Fruit fly (Drosophila melanogaster) whole organism, embryonic: ENCODE results near the gene PRL-1.

ENCODE experiments used
- CG10209 ChIP-seq: fragments of 200-800 bp; sonication (Bioruptor generic); optimal IDR thresholded peaks from 3 replicates; lab custom pipeline; 2017; ENCODE audit warnings: missing biosample characterization, mild to moderate bottlenecking, missing genetic modification characterization, missing genetic modification reagents
- CG10543 ChIP-seq: fragments of 200-800 bp; sonication (Bioruptor generic); optimal IDR thresholded peaks from 3 replicates; lab custom pipeline; 2017; ENCODE audit warnings: missing biosample characterization, mild to moderate bottlenecking, missing genetic modification characterization, moderate library complexity
- CG11504 ChIP-seq: fragments of 200-800 bp; sonication (Bioruptor generic); optimal IDR thresholded peaks from 3 replicates; lab custom pipeline; 2019; ENCODE audit warnings: missing biosample characterization, mild to moderate bottlenecking, missing genetic modification characterization, moderate library complexity
- CG13894 ChIP-seq: fragments of 200-800 bp; sonication (Bioruptor generic); optimal IDR thresholded peaks from 3 replicates; lab custom pipeline; 2018; ENCODE audit warnings: missing biosample characterization, mild to moderate bottlenecking, missing genetic modification characterization, moderate library complexity
- CG15479 ChIP-seq: fragments of 200-800 bp; sonication (Bioruptor generic); optimal IDR thresholded peaks from 3 replicates; lab custom pipeline; 2019; ENCODE audit warnings: missing biosample characterization, mild to moderate bottlenecking, missing genetic modification characterization, moderate library complexity
- CG17385 ChIP-seq: fragments of 200-800 bp; sonication (Bioruptor generic); optimal IDR thresholded peaks from 3 replicates; lab custom pipeline; 2018; ENCODE audit warnings: missing biosample characterization, mild to moderate bottlenecking, missing genetic modification characterization
- CG18011 ChIP-seq: fragments of 200-800 bp; sonication (Bioruptor generic); optimal IDR thresholded peaks from 2 replicates; lab custom pipeline; 2017; ENCODE audit warnings: missing biosample characterization, missing genetic modification characterization, mild to moderate bottlenecking, moderate library complexity, missing genotype
- CG2120 ChIP-seq: fragments of 200-800 bp; sonication (Bioruptor generic); optimal IDR thresholded peaks from 3 replicates; lab custom pipeline; 2016; ENCODE audit warnings: missing biosample characterization, missing genetic modification characterization
- CG31388 ChIP-seq: fragments of 200-800 bp; sonication (Bioruptor generic); optimal IDR thresholded peaks from 2 replicates; lab custom pipeline; 2016; ENCODE audit warnings: missing biosample characterization, missing genetic modification characterization
- CG33557 ChIP-seq: fragments of 200-800 bp; sonication (Bioruptor generic); optimal IDR thresholded peaks from 2 replicates; lab custom pipeline; 2019; ENCODE audit warnings: missing biosample characterization, mild to moderate bottlenecking, missing genetic modification characterization, moderate library complexity
- CG3838 ChIP-seq: fragments of 200-800 bp; sonication (Bioruptor generic); optimal IDR thresholded peaks from 3 replicates; lab custom pipeline; 2016; ENCODE audit warnings: missing biosample characterization, missing genetic modification characterization
- CG4282 ChIP-seq: fragments of 200-800 bp; sonication (Bioruptor generic); optimal IDR thresholded peaks from 2 replicates; lab custom pipeline; 2016; ENCODE audit warnings: missing biosample characterization, missing genetic modification characterization
- CG5180 ChIP-seq: fragments of 200-800 bp; sonication (Bioruptor generic); optimal IDR thresholded peaks from 3 replicates; lab custom pipeline; 2017; ENCODE audit warnings: missing biosample characterization, missing genetic modification characterization, mild to moderate bottlenecking, moderate library complexity, missing genetic modification reagents
- CG8924 ChIP-seq: fragments of 200-800 bp; optimal IDR thresholded peaks from 3 replicates; lab custom pipeline; 2019; ENCODE audit warnings: missing biosample characterization, mild to moderate bottlenecking, missing genetic modification characterization, moderate library complexity
- CTCF ChIP-seq: fragments of 200-800 bp; sonication (Bioruptor generic); optimal IDR thresholded peaks from 2 replicates; lab custom pipeline; 2017; ENCODE audit warnings: missing biosample characterization, mild to moderate bottlenecking, missing genetic modification characterization, moderate library complexity
- Elba2 ChIP-seq: fragments of 200-800 bp; sonication (Bioruptor generic); optimal IDR thresholded peaks from 3 replicates; lab custom pipeline; 2016; ENCODE audit warnings: missing biosample characterization, missing genetic modification characterization
- Fer1 ChIP-seq: fragments of 200-800 bp; sonication (Bioruptor generic); optimal IDR thresholded peaks from 2 replicates; lab custom pipeline; 2017; ENCODE audit warnings: missing biosample characterization, mild to moderate bottlenecking, missing genetic modification characterization
- Hr78 ChIP-seq, 2 experiments: fragments of 200-800 bp in 1 of 2; fragments of >200 bp in 1 of 2; sonication (Bioruptor generic) in 1 of 2; optimal IDR thresholded peaks; 2 replicates each; lab custom pipeline; 2017 to 2019; ENCODE audit warnings: missing biosample characterization in 2 of 2, missing genetic modification characterization in 2 of 2, mild to moderate bottlenecking in 1 of 2, moderate library complexity in 1 of 2
- Lhr ChIP-seq: fragments of 200-800 bp; sonication (Bioruptor generic); optimal IDR thresholded peaks from 3 replicates; lab custom pipeline; 2017; ENCODE audit warnings: mild to moderate bottlenecking, missing biosample characterization, missing genetic modification reagents, missing genetic modification characterization
- Mad ChIP-seq: fragments of 200-800 bp; sonication (Bioruptor generic); optimal IDR thresholded peaks from 2 replicates; lab custom pipeline; 2016; ENCODE audit warnings: missing biosample characterization, missing genetic modification characterization
- Med ChIP-seq: fragments of 200-800 bp; sonication (Bioruptor generic); peaks from one replicate; lab custom pipeline; 2016; ENCODE audit warnings: missing biosample characterization, missing genetic modification characterization, mild to moderate bottlenecking, inconsistent platforms, moderate library complexity
- Neu2 ChIP-seq: fragments of 200-800 bp; sonication (Bioruptor generic); optimal IDR thresholded peaks from 3 replicates; lab custom pipeline; 2016; ENCODE audit warnings: missing biosample characterization, missing genetic modification characterization, borderline replicate concordance
- Side ChIP-seq: fragments of 200-800 bp; sonication (Bioruptor generic); optimal IDR thresholded peaks from 2 replicates; lab custom pipeline; 2016; ENCODE audit warnings: missing biosample characterization, missing genetic modification characterization
- Sry-β ChIP-seq: fragments of 200-800 bp; sonication (Bioruptor generic); optimal IDR thresholded peaks from 2 replicates; lab custom pipeline; 2018; ENCODE audit warnings: missing biosample characterization, mild to moderate bottlenecking, missing genetic modification characterization, moderate library complexity
- Trl ChIP-seq, 3 experiments: fragments of >200 bp in 2 of 3; fragments of 200-800 bp in 1 of 3; sonication (Bioruptor generic) in 1 of 3; optimal IDR thresholded peaks; 2 replicates in 1 of 3; 3 replicates in 2 of 3; lab custom pipeline; 2016 to 2017; ENCODE audit warnings: missing biosample characterization in 1 of 3, missing genetic modification characterization in 1 of 3
- bsh ChIP-seq, 2 experiments: fragments of 200-800 bp; sonication (Bioruptor generic); optimal IDR thresholded peaks; 2 replicates each; lab custom pipeline; 2017 to 2018; ENCODE audit warnings: mild to moderate bottlenecking in 2 of 2, missing biosample characterization in 2 of 2, missing genetic modification characterization in 2 of 2, moderate library complexity in 1 of 2
- cg ChIP-seq: fragments of 200-800 bp; sonication (Bioruptor generic); optimal IDR thresholded peaks from 3 replicates; lab custom pipeline; 2019; ENCODE audit warnings: missing biosample characterization, mild to moderate bottlenecking, missing genetic modification characterization, moderate library complexity
- crp ChIP-seq, 2 experiments: fragments of 200-800 bp; sonication (Bioruptor generic); optimal IDR thresholded peaks; 2 replicates in 1 of 2; 3 replicates in 1 of 2; lab custom pipeline; 2017; ENCODE audit warnings: missing biosample characterization in 2 of 2, missing genetic modification characterization in 2 of 2, mild to moderate bottlenecking in 1 of 2, moderate library complexity in 1 of 2
- dimm ChIP-seq: fragments of 200-800 bp; sonication (Bioruptor generic); IDR thresholded peaks from 2 replicates; pipeline ENCODE4 v1.3.6; 2022; ENCODE audit warnings: missing biosample characterization, missing genetic modification characterization
- eve ChIP-seq, 2 experiments: fragments of >200 bp; optimal IDR thresholded peaks; 2 replicates each; lab custom pipeline; 2017; ENCODE audit warnings: missing biosample characterization in 2 of 2, missing genetic modification characterization in 2 of 2
- ftz-f1 ChIP-seq: fragments of 200-800 bp; sonication (Bioruptor generic); optimal IDR thresholded peaks from 2 replicates; lab custom pipeline; 2016; ENCODE audit warnings: missing biosample characterization, missing genetic modification characterization
- grn ChIP-seq: fragments of 200-800 bp; sonication (Bioruptor generic); optimal IDR thresholded peaks from 3 replicates; lab custom pipeline; 2017; ENCODE audit warnings: missing biosample characterization, missing genetic modification characterization
- insv ChIP-seq, 2 experiments: fragments of 200-800 bp; sonication (Bioruptor generic); optimal IDR thresholded peaks; 3 replicates each; lab custom pipeline; 2016 to 2018; ENCODE audit warnings: missing biosample characterization in 2 of 2, missing genetic modification characterization in 2 of 2
- kni ChIP-seq: fragments of 200-800 bp; sonication (Bioruptor generic); optimal IDR thresholded peaks from 3 replicates; lab custom pipeline; 2017; ENCODE audit warnings: mild to moderate bottlenecking, missing biosample characterization, missing genetic modification reagents, missing genetic modification characterization
- lab ChIP-seq: fragments of 200-800 bp; sonication (Bioruptor generic); optimal IDR thresholded peaks from 3 replicates; lab custom pipeline; 2017; ENCODE audit warnings: missing biosample characterization, missing genetic modification characterization, mild to moderate bottlenecking, moderate library complexity, missing genetic modification reagents
- lbe ChIP-seq: fragments of 200-800 bp; sonication (Bioruptor generic); optimal IDR thresholded peaks from 2 replicates; lab custom pipeline; 2016; ENCODE audit warnings: missing biosample characterization, mild to moderate bottlenecking, missing genetic modification characterization
- lola ChIP-seq, 3 experiments: fragments of >200 bp in 2 of 3; fragments of 200-800 bp in 1 of 3; sonication (Bioruptor generic) in 1 of 3; optimal IDR thresholded peaks; 2 replicates each; lab custom pipeline; 2017 to 2019; ENCODE audit warnings: missing biosample characterization in 3 of 3, missing genetic modification characterization in 3 of 3, mild to moderate bottlenecking in 1 of 3, moderate library complexity in 1 of 3
- nau ChIP-seq: fragments of 200-800 bp; sonication (Bioruptor generic); optimal IDR thresholded peaks from 3 replicates; lab custom pipeline; 2017; ENCODE audit warnings: missing biosample characterization, mild to moderate bottlenecking, missing genetic modification characterization, missing genetic modification reagents
- nom ChIP-seq: fragments of 200-800 bp; sonication (Bioruptor generic); optimal IDR thresholded peaks from 2 replicates; lab custom pipeline; 2017; ENCODE audit warnings: missing biosample characterization, missing genetic modification characterization, mild to moderate bottlenecking, moderate library complexity, missing genetic modification reagents
- onecut ChIP-seq: fragments of 200-800 bp; sonication (Bioruptor generic); IDR thresholded peaks from 2 replicates; pipeline ENCODE4 v1.3.6; 2022; ENCODE audit warnings: missing biosample characterization, missing genetic modification characterization
- sc ChIP-seq, 3 experiments: fragments of >200 bp in 2 of 3; fragments of 200-800 bp in 1 of 3; sonication (Bioruptor generic) in 1 of 3; optimal IDR thresholded peaks; 2 replicates in 2 of 3; 3 replicates in 1 of 3; lab custom pipeline; 2017; ENCODE audit warnings: mild to moderate bottlenecking in 1 of 3, missing biosample characterization in 1 of 3, missing genetic modification characterization in 1 of 3, missing genetic modification reagents in 1 of 3
- sd ChIP-seq: fragments of 200-800 bp; sonication (Bioruptor generic); optimal IDR thresholded peaks from 3 replicates; lab custom pipeline; 2018; ENCODE audit warnings: missing biosample characterization, mild to moderate bottlenecking, missing genetic modification characterization, moderate library complexity
- sens ChIP-seq: fragments of 200-800 bp; sonication (Bioruptor generic); peaks from one replicate; lab custom pipeline; 2016; ENCODE audit warnings: missing biosample characterization, missing genetic modification characterization
- sqz ChIP-seq: fragments of 200-800 bp; sonication (Bioruptor generic); optimal IDR thresholded peaks from 3 replicates; lab custom pipeline; 2018; ENCODE audit warnings: missing biosample characterization, mild to moderate bottlenecking, missing genetic modification characterization
- tap ChIP-seq: fragments of 200-800 bp; optimal IDR thresholded peaks from 3 replicates; lab custom pipeline; 2019; ENCODE audit warnings: missing biosample characterization, mild to moderate bottlenecking, missing genetic modification characterization, moderate library complexity
- twi ChIP-seq: fragments of 200-800 bp; optimal IDR thresholded peaks from 2 replicates; lab custom pipeline; 2019; ENCODE audit warnings: missing biosample characterization, mild to moderate bottlenecking, missing genetic modification characterization, moderate library complexity
- yki ChIP-seq: fragments of >200 bp; optimal IDR thresholded peaks from 3 replicates; lab custom pipeline; 2018

The PRL-1 gene

DNA sequence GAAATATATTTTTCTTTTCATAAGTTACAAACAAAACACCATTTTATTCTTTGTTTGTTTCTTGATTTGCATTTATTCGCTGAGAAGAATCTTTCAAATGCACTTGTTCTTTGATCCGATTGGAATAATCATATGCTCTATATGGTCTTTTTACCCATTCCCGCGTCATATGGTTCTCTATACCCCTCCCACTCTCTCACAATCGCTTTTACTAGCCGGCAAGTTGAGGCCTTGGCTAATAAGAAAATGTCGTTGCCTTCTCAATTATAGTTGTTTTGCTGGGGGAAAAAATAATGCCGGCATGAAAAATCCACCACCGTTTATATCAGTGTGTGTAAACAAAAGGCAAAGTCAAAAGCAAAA is 11.4 kb upstream of the PRL-1 start:
- no peak for TF ChIP-seq lab (GFP tag; lab: Kevin White, UChicago)
- TF ChIP-seq CG2120 (GFP tag; lab: Kevin White, UChicago), result peak; percentile 9
- no peak for TF ChIP-seq Elba2 (GFP tag; lab: Kevin White, UChicago)
- TF ChIP-seq sens (GFP tag; lab: Kevin White, UChicago), result peak; percentile 54
- TF ChIP-seq dimm (GFP tag; lab: Robert Waterston, UW), result no peak
- no peak for TF ChIP-seq CG18011
- peak in 1 of 2 experiments; percentile 47 for TF ChIP-seq eve (GFP tag; optimal IDR thresholded peaks at IDR 0.05; lab: Kevin White, UChicago)
- TF ChIP-seq Side (GFP tag; lab: Kevin White, UChicago), result no peak

DNA sequence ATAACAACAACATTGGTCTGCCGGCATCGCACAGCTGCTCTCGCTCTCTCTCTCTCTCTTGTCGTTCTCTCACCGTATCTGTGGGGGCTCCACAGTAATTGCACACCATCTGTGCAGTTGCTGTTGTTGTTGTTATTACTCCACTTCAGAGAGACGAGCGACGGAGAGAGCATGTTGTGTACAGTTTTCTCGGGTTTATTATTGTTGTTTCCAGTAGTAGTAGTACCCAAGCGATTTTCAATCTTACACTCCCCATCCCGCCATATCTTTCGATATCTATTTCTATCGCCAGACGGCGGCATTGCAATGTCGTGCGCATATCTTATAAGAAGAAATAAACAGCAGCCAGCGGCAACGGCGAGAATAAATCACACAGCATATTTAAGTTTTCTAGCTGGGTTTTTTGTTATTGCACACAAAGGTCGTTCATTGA is 10.7 kb upstream of the PRL-1 start:
- TF ChIP-seq ftz-f1 (GFP tag; lab: Kevin White, UChicago), result peak; percentile 6
- TF ChIP-seq Mad (GFP tag; lab: Kevin White, UChicago), result no peak
- TF ChIP-seq CG31388, result no peak
- no peak for TF ChIP-seq sc (optimal IDR thresholded peaks at IDR 0.05; lab: Kevin White, UChicago)
- no peak for TF ChIP-seq sc (GFP tag; optimal IDR thresholded peaks at IDR 0.05; lab: Kevin White, UChicago)
- peak; percentile 49 for TF ChIP-seq cg (GFP tag; lab: Kevin White, UChicago)
- TF ChIP-seq CG33557 (GFP tag; lab: Kevin White, UChicago), result peak; percentile 2
- TF ChIP-seq Hr78 (GFP tag; optimal IDR thresholded peaks at IDR 0.05; lab: Kevin White, UChicago), result peak in 1 of 2 experiments; percentile 11
- no peak; the same call in 1 of the 2 replicates for TF ChIP-seq onecut (GFP tag; lab: Robert Waterston, UW)
- TF ChIP-seq CG17385 (GFP tag; lab: Kevin White, UChicago), result peak; percentile 18
- TF ChIP-seq nau (GFP tag; lab: Kevin White, UChicago), result peak; percentile 30
- peak; percentile 16 for TF ChIP-seq Sry-β (GFP tag; lab: Kevin White, UChicago)
- TF ChIP-seq insv (GFP tag; optimal IDR thresholded peaks at IDR 0.05; lab: Kevin White, UChicago), result peak in 1 of 2 experiments; percentile 76
- TF ChIP-seq CG10209, result no peak
- TF ChIP-seq CG8924 (tag; lab: Kevin White, UChicago), result peak; percentile 40
- peak; percentile 8 for TF ChIP-seq Elba2 (GFP tag; lab: Kevin White, UChicago)
- peak; percentile 57 for TF ChIP-seq sd (tag; lab: Kevin White, UChicago)
- peak; percentile 42 for TF ChIP-seq CG11504 (tag; lab: Kevin White, UChicago)
- TF ChIP-seq Neu2 (GFP tag; lab: Kevin White, UChicago), result peak; percentile 8
- peak; percentile 73 for TF ChIP-seq yki (lab: Kevin White, UChicago)
- TF ChIP-seq sqz, result peak; percentile 21
- no peak for TF ChIP-seq bsh (GFP tag; optimal IDR thresholded peaks at IDR 0.05; lab: Kevin White, UChicago)
- TF ChIP-seq crp (GFP tag; optimal IDR thresholded peaks at IDR 0.05; lab: Kevin White, UChicago), result peak in 1 of 2 experiments; percentile 70
- TF ChIP-seq grn (GFP tag; lab: Kevin White, UChicago), result peak; percentile 73
- peak; percentile 3 for TF ChIP-seq CG10543
- TF ChIP-seq Med (GFP tag; lab: Kevin White, UChicago), result peak; percentile 75
- TF ChIP-seq Trl (optimal IDR thresholded peaks at IDR 0.05; lab: Kevin White, UChicago), result peak; percentile 85 to 95
- TF ChIP-seq Trl (GFP tag; optimal IDR thresholded peaks at IDR 0.05; lab: Kevin White, UChicago), result no peak
- peak; percentile 6 for TF ChIP-seq CTCF (GFP tag; lab: Kevin White, UChicago)
- peak; percentile 91 for TF ChIP-seq CG13894 (tag; lab: Kevin White, UChicago)
- peak; percentile 56 for TF ChIP-seq twi (tag; lab: Kevin White, UChicago)
- TF ChIP-seq CG3838 (GFP tag; lab: Kevin White, UChicago), result peak; percentile 54
- peak; percentile 65 for TF ChIP-seq CG5180
- TF ChIP-seq lbe (GFP tag; lab: Kevin White, UChicago), result peak; percentile 14
- no peak for TF ChIP-seq Lhr
- peak; percentile 8 for TF ChIP-seq nom (GFP tag; lab: Kevin White, UChicago)
- TF ChIP-seq CG4282 (GFP tag; lab: Kevin White, UChicago), result no peak
- peak; percentile 34 for TF ChIP-seq tap (tag; lab: Kevin White, UChicago)
- peak; percentile 32 for TF ChIP-seq CG15479 (GFP tag; lab: Kevin White, UChicago)
- TF ChIP-seq lola (GFP tag; optimal IDR thresholded peaks at IDR 0.05; lab: Kevin White, UChicago), result no peak
- peak; percentile 12 for TF ChIP-seq kni (GFP tag; lab: Kevin White, UChicago)
- TF ChIP-seq Fer1 (GFP tag; lab: Kevin White, UChicago), result peak; percentile 12
